Worm (Caenorhabditis elegans): ENCODE data around the gene lon-2.

The lon-2 gene

DNA sequence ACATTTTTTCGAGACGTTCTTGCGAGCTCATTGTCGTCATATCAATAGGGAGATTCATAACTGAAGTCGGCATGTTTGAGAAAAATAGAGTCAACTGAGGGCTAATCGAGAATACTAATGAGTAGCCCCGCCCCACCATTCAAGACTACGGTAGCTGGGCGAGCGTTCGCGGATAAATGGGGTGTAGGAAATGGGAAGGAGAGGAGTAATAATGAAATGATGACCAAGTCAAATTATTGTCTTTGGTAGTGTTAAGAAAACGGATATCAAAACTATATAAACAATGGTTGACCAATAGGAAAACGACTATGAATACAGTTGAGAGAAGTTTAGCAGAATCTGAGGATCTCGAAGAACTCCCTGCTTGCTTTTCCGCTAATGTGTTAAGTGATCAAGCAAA lies 12.7 kb upstream of the lon-2 start, which contains the start of gene mls-2:
TSS of gene mls-2 (minus strand) at position 101 of the 400 bp plus-strand sequence.
- TF ChIP-seq mab-9 (GFP tag; IDR thresholded peaks at IDR 0.05) (no peak), pax-3 (tag; optimal IDR thresholded peaks at IDR 0.05) (no peak), efl-1 (optimal IDR thresholded peaks at IDR 0.05) (no peak), efl-1 (GFP tag; optimal IDR thresholded peaks at IDR 0.05 in 1 of 2) (no peak), ceh-63 (GFP tag; optimal IDR thresholded peaks at IDR 0.05) (no peak), hlh-4 (tag; optimal IDR thresholded peaks at IDR 0.05) (no peak), fkh-8 (tag; optimal IDR thresholded peaks at IDR 0.05) (no peak), nhr-20 (tag; optimal IDR thresholded peaks at IDR 0.05) (no peak), fos-1 (tag; optimal IDR thresholded peaks at IDR 0.05) (no peak), nhr-84 (tag; optimal IDR thresholded peaks at IDR 0.05) (no peak), ces-1 (GFP tag; optimal IDR thresholded peaks at IDR 0.05) (no peak)

DNA sequence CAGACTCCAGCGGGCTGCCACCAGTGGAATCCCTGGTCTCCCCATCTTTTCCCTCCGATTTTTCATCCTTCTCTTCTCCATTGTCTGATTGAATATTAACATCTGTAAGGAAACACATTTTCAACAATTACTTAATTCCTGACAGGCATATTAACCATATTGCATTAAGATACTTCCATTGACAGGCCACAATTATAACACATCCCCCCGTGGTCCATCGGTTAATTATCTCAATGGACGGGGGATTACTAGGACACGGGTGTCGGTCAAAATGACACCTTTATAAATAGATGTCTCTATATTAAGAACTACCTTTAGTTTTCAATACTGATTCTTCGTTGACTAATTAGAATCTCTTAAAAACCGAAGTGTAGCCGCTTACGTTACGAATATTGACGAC lies 10.8 kb upstream of the lon-2 start:
- TF ChIP-seq unc-86 (tag; optimal IDR thresholded peaks at IDR 0.05): no peak
- TF ChIP-seq mep-1 (tag; optimal IDR thresholded peaks at IDR 0.05): no peak
- TF ChIP-seq pqm-1 (tag; optimal IDR thresholded peaks at IDR 0.05): no peak
- TF ChIP-seq nhr-85 (tag): no peak
- no peak for TF ChIP-seq lsy-2 (tag; optimal IDR thresholded peaks at IDR 0.05)
- TF ChIP-seq swsn-7 (tag; optimal IDR thresholded peaks at IDR 0.05): no peak

DNA sequence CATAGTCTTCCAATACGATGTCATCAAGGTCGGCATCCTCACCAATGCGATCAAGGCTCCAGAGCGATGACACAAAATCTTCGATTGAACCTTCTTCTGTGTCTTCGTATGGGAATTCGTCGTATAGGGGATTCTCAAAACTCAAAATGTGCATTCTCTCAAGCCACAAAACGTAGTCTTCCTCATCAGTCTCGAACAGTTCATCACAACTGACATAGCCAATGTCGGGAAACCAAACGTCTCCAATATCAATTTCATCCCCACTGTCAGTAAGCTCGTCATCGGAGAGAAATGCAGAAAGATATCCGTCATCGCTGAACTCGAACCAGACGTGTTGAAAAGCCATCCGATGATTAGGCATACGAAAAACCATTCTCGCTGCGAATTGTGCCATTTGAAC lies 5.8 kb upstream of the lon-2 start, which contains the start of gene C39E6.2:
TSS of gene C39E6.2 (minus strand) at position 394 of the 400 bp plus-strand sequence.
- no peak for TF ChIP-seq efl-1 (optimal IDR thresholded peaks at IDR 0.05)
- TF ChIP-seq efl-1 (GFP tag; optimal IDR thresholded peaks at IDR 0.05 in 1 of 2): peak in 1 of 2 experiments; percentile 18
- TF ChIP-seq nhr-19 (GFP tag; conservative IDR thresholded peaks at IDR 0.05): no peak

DNA sequence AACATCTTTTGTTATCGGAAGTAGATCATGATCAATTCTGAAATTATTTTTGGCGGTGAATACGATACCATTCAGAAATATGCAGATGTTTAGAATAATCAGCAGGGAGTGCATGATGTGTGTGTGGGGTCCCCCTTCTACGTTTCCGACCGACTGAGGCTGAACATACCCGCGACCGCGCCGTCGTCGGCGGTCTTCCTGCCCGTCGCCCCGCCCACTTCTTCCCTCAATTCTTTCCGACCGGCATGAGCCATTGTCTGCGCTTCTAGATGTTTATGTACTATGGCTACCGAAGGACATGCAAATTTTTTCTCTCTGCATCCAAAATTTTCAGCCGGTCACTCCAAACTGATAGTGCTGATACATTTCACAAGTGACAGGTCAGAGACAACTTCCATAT lies 4.8 kb downstream of the lon-2 start:
- TF ChIP-seq unc-62 (GFP tag; optimal IDR thresholded peaks at IDR 0.05) (no peak), hlh-4 (tag; optimal IDR thresholded peaks at IDR 0.05) (no peak), nhr-84 (tag; optimal IDR thresholded peaks at IDR 0.05) (no peak), nhr-90 (tag; optimal IDR thresholded peaks at IDR 0.05; ENCODE audit: poor library complexity) (no peak), nhr-77 (tag; optimal IDR thresholded peaks at IDR 0.05) (no peak), mdl-1 (tag; optimal IDR thresholded peaks at IDR 0.05) (no peak), rnt-1 (tag; optimal IDR thresholded peaks at IDR 0.05) (no peak), sptf-1 (tag; optimal IDR thresholded peaks at IDR 0.05) (no peak), grh-1 (GFP tag; IDR thresholded peaks at IDR 0.05) (no peak), dpl-1 (GFP tag; optimal IDR thresholded peaks at IDR 0.05) (no peak), unc-30 (tag; optimal IDR thresholded peaks at IDR 0.05) (no peak), elt-3 (tag; optimal IDR thresholded peaks at IDR 0.05) (no peak), C34B4.2 (tag; optimal IDR thresholded peaks at IDR 0.05) (no peak), pqm-1 (tag; optimal IDR thresholded peaks at IDR 0.05) (no peak)

DNA sequence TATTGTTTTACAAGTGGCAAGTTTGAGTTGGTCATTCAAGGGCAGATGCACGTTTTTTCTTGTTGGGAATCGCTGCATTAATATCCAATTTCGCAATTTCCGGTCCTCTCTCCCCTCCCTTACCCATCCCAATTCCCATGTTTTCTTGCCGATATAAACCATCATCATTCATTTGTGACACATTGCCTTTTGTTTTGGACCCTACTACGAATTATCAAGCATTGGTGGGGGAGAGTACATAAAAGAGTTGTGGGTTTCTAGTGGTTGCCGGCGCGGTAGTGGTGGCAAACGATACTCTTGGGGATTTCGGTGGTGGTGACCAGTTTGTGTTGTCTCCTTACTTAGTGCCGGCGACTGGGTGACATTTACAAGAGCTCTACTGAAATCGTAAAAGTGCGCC lies 6.6 kb downstream of the lon-2 start:
- TF ChIP-seq C34B4.2 (tag; optimal IDR thresholded peaks at IDR 0.05) (no peak), mdl-1 (tag; optimal IDR thresholded peaks at IDR 0.05) (no peak), fkh-10 (GFP tag; optimal IDR thresholded peaks at IDR 0.05) (no peak), ceh-63 (GFP tag; optimal IDR thresholded peaks at IDR 0.05) (no peak), lin-14 (GFP tag; optimal IDR thresholded peaks at IDR 0.05) (peak; percentile 35), unc-98 (GFP tag; IDR thresholded peaks at IDR 0.05) (no peak)

DNA sequence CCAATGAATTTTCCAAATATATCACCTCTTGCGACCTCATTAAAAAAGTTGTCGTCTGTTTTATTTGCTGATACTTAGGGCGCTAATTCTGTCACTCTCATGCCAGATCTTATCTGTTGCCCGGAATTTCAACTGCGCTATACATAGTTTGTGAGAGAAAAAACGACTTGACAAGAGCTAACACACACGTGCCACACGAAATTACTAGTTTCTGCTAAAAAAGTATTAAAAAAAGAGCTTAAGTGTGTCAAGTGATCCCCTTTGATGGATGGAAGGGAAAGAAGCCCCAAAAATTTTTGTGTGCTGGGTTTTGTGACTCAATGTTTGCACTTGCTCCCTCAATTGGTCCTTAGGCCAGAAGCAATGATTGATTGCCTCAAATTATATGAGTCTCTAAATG lies 8.3 kb downstream of the lon-2 start:
- no peak for TF ChIP-seq hpl-2 (GFP tag; optimal IDR thresholded peaks at IDR 0.05)
- peak; percentile 9 for TF ChIP-seq lin-14 (GFP tag; optimal IDR thresholded peaks at IDR 0.05)
- peak; percentile 54; the same call in 1 of the 2 replicates for TF ChIP-seq mab-9 (GFP tag; IDR thresholded peaks at IDR 0.05)

All from whole organism, L1 larva.